Fruit fly (Drosophila melanogaster) S2 (cell line): Measurements from ENCODE around the gene tant.

Source experiments
- CG8478 ChIP-seq: fragments of >200 bp; optimal IDR thresholded peaks from 2 replicates; lab custom pipeline; 2018
- CTCF ChIP-seq, 2 experiments: fragments of >200 bp; optimal IDR thresholded peaks; 2 replicates each; lab custom pipeline; 2018

DNA sequence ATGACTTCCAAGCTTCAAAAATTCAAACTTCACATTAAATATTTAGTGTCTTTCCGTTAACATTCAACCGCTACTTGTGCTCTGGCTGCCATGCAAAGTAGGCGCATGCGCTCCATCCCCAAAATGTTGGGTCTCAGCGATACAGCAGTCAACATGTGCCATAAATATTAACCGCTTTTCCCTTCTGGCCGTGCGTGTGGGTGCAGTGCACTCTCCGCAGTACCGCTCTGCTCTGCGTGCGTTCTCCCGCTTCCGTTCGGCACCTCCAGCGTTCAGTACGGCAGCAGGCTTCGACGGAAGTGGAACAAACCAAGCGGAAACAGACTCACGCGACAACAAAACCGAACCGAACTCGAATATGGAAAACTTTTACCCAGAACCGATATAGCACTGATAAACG, 21.5 kb downstream of the tant start, which contains the start of gene ssp6:
- no peak for TF ChIP-seq CTCF (optimal IDR thresholded peaks at IDR 0.05; lab: Kevin White, UChicago)
- TF ChIP-seq CG8478 (lab: Kevin White, UChicago) = no peak
